Worm (Caenorhabditis elegans) whole organism, late embryonic: ENCODE measurements around the gene T05A7.6.

Source experiments
- F13H6.1 ChIP-seq: sonication (generic microtip); optimal IDR thresholded peaks from 2 replicates; lab custom pipeline; 2016; ENCODE audit warnings: missing genetic modification characterization, missing compliant biosample characterization
- Y22D7AL.16 ChIP-seq: sonication (generic microtip); optimal IDR thresholded peaks from 2 replicates; lab custom pipeline; 2016; ENCODE audit warnings: missing genetic modification characterization, missing compliant biosample characterization
- ahr-1 ChIP-seq: sonication (generic microtip); optimal IDR thresholded peaks from 2 replicates; lab custom pipeline; 2016; ENCODE audit warnings: missing genetic modification characterization, missing compliant biosample characterization
- dmd-4 ChIP-seq: sonication (generic microtip); optimal IDR thresholded peaks from 2 replicates; lab custom pipeline; 2016; ENCODE audit warnings: borderline replicate concordance, missing genetic modification characterization, missing compliant biosample characterization
- elt-2 ChIP-seq: sonication (generic microtip); optimal IDR thresholded peaks from 2 replicates; lab custom pipeline; 2016; ENCODE audit warnings: missing genetic modification reagents, missing genetic modification characterization, missing compliant biosample characterization
- fkh-10 ChIP-seq: fragments of 150-350 bp; optimal IDR thresholded peaks from 2 replicates; lab custom pipeline; 2014; ENCODE audit warnings: missing biosample characterization, missing genetic modification reagents, missing genetic modification characterization
- nfya-1 ChIP-seq: sonication (generic microtip); optimal IDR thresholded peaks from 2 replicates; lab custom pipeline; 2017; ENCODE audit warnings: missing genetic modification characterization, mild to moderate bottlenecking, missing compliant biosample characterization, antibody characterized with exemption, moderate library complexity
- pqm-1 ChIP-seq: sonication (generic microtip); optimal IDR thresholded peaks from 2 replicates; lab custom pipeline; 2016; ENCODE audit warnings: missing genetic modification characterization, missing compliant biosample characterization
- rnt-1 ChIP-seq: sonication (generic microtip); optimal IDR thresholded peaks from 2 replicates; lab custom pipeline; 2016; ENCODE audit warnings: missing genetic modification characterization, missing compliant biosample characterization
- tbx-7 ChIP-seq: sonication (generic microtip); optimal IDR thresholded peaks from 2 replicates; lab custom pipeline; 2016; ENCODE audit warnings: missing genotype, missing genetic modification characterization, missing compliant biosample characterization
- unc-42 ChIP-seq: sonication (generic microtip); optimal IDR thresholded peaks from 2 replicates; lab custom pipeline; 2016; ENCODE audit warnings: missing genotype, missing genetic modification characterization, missing compliant biosample characterization

- TF ChIP-seq F13H6.1 (tag; lab: Kevin White, UChicago) (no peak), pqm-1 (tag; lab: Kevin White, UChicago) (no peak), dmd-4 (tag; lab: Kevin White, UChicago) (no peak), Y22D7AL.16 (tag; lab: Kevin White, UChicago) (no peak), ahr-1 (tag; lab: Kevin White, UChicago) (no peak), unc-42 (tag; lab: Kevin White, UChicago) (no peak), elt-2 (tag; lab: Kevin White, UChicago) (no peak), tbx-7 (no peak), rnt-1 (tag; lab: Kevin White, UChicago) (no peak), fkh-10 (no peak), nfya-1 (tag; lab: Kevin White, UChicago) (no peak)
Observed at ce11 chrII:4648785-4649184, 22.8 kb downstream of the T05A7.6 start, which contains the start of gene lgc-27.
